Fruit fly (Drosophila melanogaster) whole organism, embryonic: ENCODE measurements around the gene Pino.

ENCODE experiments used
- Adf1 ChIP-seq: fragments of 200-800 bp; sonication (Bioruptor generic); IDR thresholded peaks from 2 replicates; pipeline ENCODE4 v1.3.6; 2022; ENCODE audit warnings: missing biosample characterization, missing genetic modification characterization
- Asciz ChIP-seq: fragments of 200-800 bp; sonication (Bioruptor generic); optimal IDR thresholded peaks from 2 replicates; lab custom pipeline; 2017; ENCODE audit warnings: missing biosample characterization, mild to moderate bottlenecking, missing genetic modification characterization, missing genetic modification reagents
- Atf3 ChIP-seq: fragments of 200-800 bp; sonication (Bioruptor generic); optimal IDR thresholded peaks from 3 replicates; lab custom pipeline; 2016; ENCODE audit warnings: missing biosample characterization, missing genetic modification characterization
- CG10431 ChIP-seq: fragments of 200-800 bp; sonication (Bioruptor generic); optimal IDR thresholded peaks from 3 replicates; lab custom pipeline; 2018; ENCODE audit warnings: missing biosample characterization, mild to moderate bottlenecking, missing genetic modification characterization
- CG11504 ChIP-seq: fragments of 200-800 bp; sonication (Bioruptor generic); optimal IDR thresholded peaks from 3 replicates; lab custom pipeline; 2019; ENCODE audit warnings: missing biosample characterization, mild to moderate bottlenecking, missing genetic modification characterization, moderate library complexity
- CG11560 ChIP-seq: fragments of 200-800 bp; sonication (Bioruptor generic); IDR thresholded peaks from 3 replicates; pipeline ENCODE4 v1.3.6; 2022; ENCODE audit warnings: missing biosample characterization, missing genetic modification characterization
- CG12236 ChIP-seq: fragments of 200-800 bp; sonication (Bioruptor generic); optimal IDR thresholded peaks from 2 replicates; lab custom pipeline; 2016; ENCODE audit warnings: missing biosample characterization, missing genetic modification characterization
- CG12299 ChIP-seq: fragments of 200-800 bp; sonication (Bioruptor generic); optimal IDR thresholded peaks from 2 replicates; lab custom pipeline; 2018; ENCODE audit warnings: missing biosample characterization, mild to moderate bottlenecking, missing genetic modification characterization
- CG12942 ChIP-seq: fragments of 200-800 bp; sonication (Bioruptor generic); optimal IDR thresholded peaks from 3 replicates; lab custom pipeline; 2016; ENCODE audit warnings: missing biosample characterization, missing genetic modification characterization
- CG13624 ChIP-seq: fragments of 200-800 bp; sonication (Bioruptor generic); optimal IDR thresholded peaks from 2 replicates; lab custom pipeline; 2016; ENCODE audit warnings: missing biosample characterization, missing genetic modification characterization
- CG14050 ChIP-seq: fragments of 200-800 bp; sonication (Bioruptor generic); IDR thresholded peaks from 3 replicates; pipeline ENCODE4 v1.3.6; 2022; ENCODE audit warnings: missing biosample characterization, missing genetic modification characterization
- CG14710 ChIP-seq: fragments of 200-800 bp; sonication (Bioruptor generic); optimal IDR thresholded peaks from 3 replicates; lab custom pipeline; 2019; ENCODE audit warnings: missing biosample characterization, mild to moderate bottlenecking, missing genetic modification characterization, moderate library complexity
- CG17802 ChIP-seq: fragments of 200-800 bp; sonication (Bioruptor generic); optimal IDR thresholded peaks from 2 replicates; lab custom pipeline; 2018; ENCODE audit warnings: missing biosample characterization, mild to moderate bottlenecking, missing genetic modification characterization, moderate library complexity
- CG2120 ChIP-seq: fragments of 200-800 bp; sonication (Bioruptor generic); optimal IDR thresholded peaks from 3 replicates; lab custom pipeline; 2016; ENCODE audit warnings: missing biosample characterization, missing genetic modification characterization
- CG2678 ChIP-seq: fragments of 200-800 bp; sonication (Bioruptor generic); optimal IDR thresholded peaks from 3 replicates; lab custom pipeline; 2019; ENCODE audit warnings: missing biosample characterization, mild to moderate bottlenecking, missing genetic modification characterization, moderate library complexity
- CG31365 ChIP-seq: fragments of 200-800 bp; sonication (Bioruptor generic); optimal IDR thresholded peaks from 2 replicates; lab custom pipeline; 2018; ENCODE audit warnings: missing biosample characterization, mild to moderate bottlenecking, missing genetic modification characterization
- CG31441 ChIP-seq: fragments of 200-800 bp; sonication (Bioruptor generic); IDR thresholded peaks from 2 replicates; pipeline ENCODE4 v1.3.6; 2022; ENCODE audit warnings: missing biosample characterization, missing genetic modification characterization
- CG3281 ChIP-seq: fragments of 200-800 bp; sonication (Bioruptor generic); optimal IDR thresholded peaks from 3 replicates; lab custom pipeline; 2017; ENCODE audit warnings: missing biosample characterization, mild to moderate bottlenecking, missing genetic modification characterization
- CG3407 ChIP-seq: fragments of 200-800 bp; sonication (Bioruptor generic); optimal IDR thresholded peaks from 2 replicates; lab custom pipeline; 2018; ENCODE audit warnings: missing biosample characterization, mild to moderate bottlenecking, missing genetic modification characterization
- CG34224 ChIP-seq: fragments of 200-800 bp; sonication (Bioruptor generic); IDR thresholded peaks from 3 replicates; pipeline ENCODE4 v1.3.6; 2022; ENCODE audit warnings: missing biosample characterization, missing genetic modification characterization; ENCODE audit not compliant: partially characterized antibody
- CG34376 ChIP-seq: fragments of 200-800 bp; sonication (Bioruptor generic); optimal IDR thresholded peaks from 2 replicates; lab custom pipeline; 2018; ENCODE audit warnings: missing biosample characterization, mild to moderate bottlenecking, missing genetic modification characterization
- CG3847 ChIP-seq: fragments of 200-800 bp; sonication (Bioruptor generic); IDR thresholded peaks from 2 replicates; pipeline ENCODE4 v1.3.6; 2022; ENCODE audit warnings: missing biosample characterization, missing genetic modification characterization
- CG3995 ChIP-seq: fragments of 200-800 bp; sonication (Bioruptor generic); optimal IDR thresholded peaks from 3 replicates; lab custom pipeline; 2016; ENCODE audit warnings: missing biosample characterization, missing genetic modification characterization
- CG4730 ChIP-seq: fragments of 200-800 bp; sonication (Bioruptor generic); IDR thresholded peaks from 2 replicates; pipeline ENCODE4 v1.3.6; 2022; ENCODE audit warnings: missing biosample characterization, missing genetic modification characterization
- CG6813 ChIP-seq: fragments of 200-800 bp; sonication (Bioruptor generic); optimal IDR thresholded peaks from 2 replicates; lab custom pipeline; 2017; ENCODE audit warnings: missing biosample characterization, missing genetic modification characterization, mild to moderate bottlenecking, moderate library complexity, missing genetic modification reagents
- CG9727 ChIP-seq: fragments of 200-800 bp; sonication (Bioruptor generic); optimal IDR thresholded peaks from 3 replicates; lab custom pipeline; 2017; ENCODE audit warnings: missing biosample characterization, mild to moderate bottlenecking, missing genetic modification characterization
- D ChIP-seq, 2 experiments: fragments of 200-800 bp in 1 of 2; fragments of >200 bp in 1 of 2; sonication (Bioruptor generic) in 1 of 2; optimal IDR thresholded peaks; 2 replicates in 1 of 2; 3 replicates in 1 of 2; lab custom pipeline; 2017; ENCODE audit warnings: mild to moderate bottlenecking in 1 of 2, missing biosample characterization in 1 of 2, missing genetic modification characterization in 1 of 2, missing genetic modification reagents in 1 of 2
- Dip3 ChIP-seq: fragments of 200-800 bp; sonication (Bioruptor generic); optimal IDR thresholded peaks from 3 replicates; lab custom pipeline; 2016; ENCODE audit warnings: missing biosample characterization, missing genetic modification characterization
- Doc2 ChIP-seq: fragments of 200-800 bp; sonication (Bioruptor generic); IDR thresholded peaks from 2 replicates; pipeline ENCODE4 v1.3.6; 2022; ENCODE audit warnings: missing biosample characterization, missing genetic modification characterization
- Eip74EF ChIP-seq, 2 experiments: fragments of 200-800 bp in 1 of 2; fragments of >200 bp in 1 of 2; sonication (Bioruptor generic) in 1 of 2; optimal IDR thresholded peaks; 2 replicates each; lab custom pipeline; 2017 to 2019; ENCODE audit warnings: missing biosample characterization in 2 of 2, missing genetic modification characterization in 2 of 2, mild to moderate bottlenecking in 1 of 2, moderate library complexity in 1 of 2
- HLH3B ChIP-seq: fragments of 200-800 bp; sonication (Bioruptor generic); IDR thresholded peaks from 2 replicates; pipeline ENCODE4 v1.3.6; 2022; ENCODE audit warnings: missing biosample characterization, missing genetic modification characterization
- Hey ChIP-seq: fragments of 200-800 bp; sonication (Bioruptor generic); optimal IDR thresholded peaks from 3 replicates; lab custom pipeline; 2018; ENCODE audit warnings: missing biosample characterization, mild to moderate bottlenecking, missing genetic modification characterization
- HmgD ChIP-seq: fragments of 200-800 bp; sonication (Bioruptor generic); optimal IDR thresholded peaks from 3 replicates; lab custom pipeline; 2016; ENCODE audit warnings: missing biosample characterization, missing genetic modification characterization
- Hmx ChIP-seq: fragments of 200-800 bp; sonication (Bioruptor generic); optimal IDR thresholded peaks from 2 replicates; lab custom pipeline; 2016; ENCODE audit warnings: missing biosample characterization, missing genetic modification characterization
- Hsf ChIP-seq: fragments of 200-800 bp; sonication (Bioruptor generic); optimal IDR thresholded peaks from 3 replicates; lab custom pipeline; 2016; ENCODE audit warnings: missing biosample characterization, missing genetic modification characterization
- Med ChIP-seq: fragments of 200-800 bp; sonication (Bioruptor generic); peaks from one replicate; lab custom pipeline; 2016; ENCODE audit warnings: missing biosample characterization, missing genetic modification characterization, mild to moderate bottlenecking, inconsistent platforms, moderate library complexity
- Mes4 ChIP-seq: fragments of 200-800 bp; sonication (Bioruptor generic); optimal IDR thresholded peaks from 2 replicates; lab custom pipeline; 2016; ENCODE audit warnings: missing biosample characterization, missing genetic modification characterization
- Nf-YA ChIP-seq: fragments of 200-800 bp; sonication (Bioruptor generic); IDR thresholded peaks from 2 replicates; pipeline ENCODE4 v1.3.6; 2022; ENCODE audit warnings: missing biosample characterization, missing genetic modification characterization
- Rx ChIP-seq: fragments of 200-800 bp; sonication (Bioruptor generic); IDR thresholded peaks from 2 replicates; pipeline ENCODE4 v1.3.6; 2022; ENCODE audit warnings: missing biosample characterization, missing genetic modification characterization
- aop ChIP-seq: fragments of 200-800 bp; sonication (Bioruptor generic); IDR thresholded peaks from 2 replicates; pipeline ENCODE4 v1.3.6; 2022; ENCODE audit warnings: missing biosample characterization, missing genetic modification characterization
- cas ChIP-seq: fragments of 200-800 bp; sonication (Bioruptor generic); IDR thresholded peaks from 2 replicates; pipeline ENCODE4 v1.3.6; 2022; ENCODE audit warnings: missing biosample characterization, missing genetic modification characterization
- chn ChIP-seq: fragments of 200-800 bp; sonication (Bioruptor generic); optimal IDR thresholded peaks from 2 replicates; lab custom pipeline; 2016; ENCODE audit warnings: missing biosample characterization, missing genetic modification characterization
- dan ChIP-seq: fragments of 200-800 bp; sonication (Bioruptor generic); IDR thresholded peaks from 2 replicates; pipeline ENCODE4 v1.3.6; 2022; ENCODE audit warnings: missing biosample characterization, missing genetic modification characterization
- exex ChIP-seq: fragments of 200-800 bp; sonication (Bioruptor generic); optimal IDR thresholded peaks from 4 replicates; lab custom pipeline; 2018; ENCODE audit warnings: missing biosample characterization, mild to moderate bottlenecking, missing genetic modification characterization, moderate library complexity
- fd96Cb ChIP-seq: fragments of 200-800 bp; sonication (Bioruptor generic); optimal IDR thresholded peaks from 2 replicates; lab custom pipeline; 2018; ENCODE audit warnings: missing biosample characterization, mild to moderate bottlenecking, missing genetic modification characterization, moderate library complexity
- h ChIP-seq: fragments of >200 bp; optimal IDR thresholded peaks from 2 replicates; lab custom pipeline; 2017
- pzg ChIP-seq: fragments of 200-800 bp; sonication (Bioruptor generic); optimal IDR thresholded peaks from 3 replicates; lab custom pipeline; 2018; ENCODE audit warnings: missing biosample characterization, mild to moderate bottlenecking, missing genetic modification characterization, moderate library complexity
- sna ChIP-seq: fragments of 200-800 bp; sonication (Bioruptor generic); IDR thresholded peaks from 2 replicates; pipeline ENCODE4 v1.3.6; 2022; ENCODE audit warnings: missing biosample characterization, missing genetic modification characterization; ENCODE audit not compliant: partially characterized antibody
- toy ChIP-seq: fragments of 200-800 bp; sonication (Bioruptor generic); IDR thresholded peaks from 2 replicates; pipeline ENCODE4 v1.3.6; 2022; ENCODE audit warnings: missing biosample characterization, missing genetic modification characterization
- usp ChIP-seq: fragments of >200 bp; optimal IDR thresholded peaks from 2 replicates; lab custom pipeline; 2017; ENCODE audit warnings: missing biosample characterization, missing genetic modification characterization
- vfl ChIP-seq: fragments of 200-800 bp; sonication (Bioruptor generic); optimal IDR thresholded peaks from 2 replicates; lab custom pipeline; 2016; ENCODE audit warnings: missing biosample characterization, missing genetic modification characterization

Gene Pino

DNA sequence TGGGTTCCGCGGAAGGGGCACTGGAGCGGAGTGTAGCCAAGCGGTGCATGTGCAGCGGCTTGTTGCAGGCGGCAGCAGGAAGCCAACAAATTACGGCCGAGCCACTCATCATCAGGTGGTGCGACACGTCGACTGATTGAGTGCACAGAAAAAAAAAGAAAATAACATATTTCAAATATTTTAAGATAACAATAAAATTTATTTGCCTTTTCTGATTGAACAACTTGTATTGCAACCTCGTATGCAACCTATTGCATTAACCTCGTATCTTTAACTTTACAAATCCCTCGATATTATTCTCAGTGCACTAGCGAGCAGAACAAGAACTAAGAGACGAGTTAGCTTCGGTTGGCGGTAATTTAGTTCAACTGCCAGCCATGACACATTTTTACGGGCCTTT, 58.4 kb downstream of the Pino start (continued):
- TF ChIP-seq usp, result no peak
- peak; percentile 38; the same call in 1 of the 2 replicates for TF ChIP-seq HLH3B (GFP tag; lab: Robert Waterston, UW)
- TF ChIP-seq CG3407, result peak; percentile 18
- no peak for TF ChIP-seq toy
- no peak for TF ChIP-seq h (lab: Kevin White, UChicago)
- TF ChIP-seq CG2678, result peak; percentile 32
- no peak for TF ChIP-seq CG12942 (GFP tag; lab: Kevin White, UChicago)
- no peak for TF ChIP-seq aop (GFP tag; lab: Robert Waterston, UW)
- TF ChIP-seq Eip74EF (GFP tag; optimal IDR thresholded peaks at IDR 0.05; lab: Kevin White, UChicago), result no peak
- no peak for TF ChIP-seq CG11560 (tag; lab: Robert Waterston, UW)
- TF ChIP-seq Med (GFP tag; lab: Kevin White, UChicago), result peak; percentile 72
- TF ChIP-seq CG14050 (GFP tag; lab: Robert Waterston, UW), result no peak
- TF ChIP-seq cas (GFP tag; lab: Robert Waterston, UW), result no peak
- peak; percentile 56 for TF ChIP-seq CG14710 (tag; lab: Kevin White, UChicago)
- TF ChIP-seq CG34376, result no peak
- TF ChIP-seq CG12236 (GFP tag; lab: Kevin White, UChicago), result no peak
- no peak for TF ChIP-seq D (optimal IDR thresholded peaks at IDR 0.05; lab: Kevin White, UChicago)
- TF ChIP-seq D (GFP tag; optimal IDR thresholded peaks at IDR 0.05; lab: Kevin White, UChicago), result peak; percentile 4
- TF ChIP-seq Asciz (GFP tag; lab: Kevin White, UChicago), result peak; percentile 6
- no peak for TF ChIP-seq Doc2 (GFP tag; lab: Robert Waterston, UW)
- no peak for TF ChIP-seq CG31365 (tag; lab: Kevin White, UChicago)
- TF ChIP-seq CG31441 (GFP tag; lab: Robert Waterston, UW), result peak; percentile 39; the same call in 1 of the 2 replicates
- no peak for TF ChIP-seq Nf-YA (GFP tag; lab: Robert Waterston, UW)
- TF ChIP-seq Adf1 (GFP tag; lab: Robert Waterston, UW), result no peak
- no peak for TF ChIP-seq Dip3
- no peak for TF ChIP-seq Atf3 (GFP tag; lab: Kevin White, UChicago)
- TF ChIP-seq CG6813, result peak; percentile 4
- TF ChIP-seq Hmx (GFP tag; lab: Kevin White, UChicago), result no peak
- no peak for TF ChIP-seq CG3281 (GFP tag; lab: Kevin White, UChicago)
- peak; percentile 5 for TF ChIP-seq Hsf (GFP tag; lab: Kevin White, UChicago)
- no peak for TF ChIP-seq Mes4 (GFP tag; lab: Kevin White, UChicago)
- no peak for TF ChIP-seq Hey (tag; lab: Kevin White, UChicago)
- TF ChIP-seq CG12299 (tag; lab: Kevin White, UChicago), result no peak
- no peak for TF ChIP-seq pzg (GFP tag; lab: Kevin White, UChicago)
- peak; percentile 22 for TF ChIP-seq fd96Cb (tag; lab: Kevin White, UChicago)
- no peak for TF ChIP-seq Rx
- no peak for TF ChIP-seq CG10431 (GFP tag; lab: Kevin White, UChicago)
- no peak for TF ChIP-seq sna (GFP tag; lab: Robert Waterston, UW)
- TF ChIP-seq CG3995 (GFP tag; lab: Kevin White, UChicago), result no peak
- TF ChIP-seq CG13624 (GFP tag; lab: Kevin White, UChicago), result no peak
- TF ChIP-seq exex (tag; lab: Kevin White, UChicago), result no peak
- peak; percentile 45 for TF ChIP-seq CG9727 (GFP tag; lab: Kevin White, UChicago)
- no peak for TF ChIP-seq HmgD (GFP tag; lab: Kevin White, UChicago)
- no peak for TF ChIP-seq CG2120 (GFP tag; lab: Kevin White, UChicago)
- TF ChIP-seq dan, result no peak
- peak; percentile 12 for TF ChIP-seq chn (GFP tag; lab: Kevin White, UChicago)
- TF ChIP-seq CG11504, result peak; percentile 40
- TF ChIP-seq CG34224 (GFP tag; lab: Robert Waterston, UW), result no peak
- TF ChIP-seq CG4730, result no peak
- no peak for TF ChIP-seq CG17802 (tag; lab: Kevin White, UChicago)
- no peak for TF ChIP-seq vfl
- TF ChIP-seq CG3847 (GFP tag; lab: Robert Waterston, UW), result no peak
